Fruit fly (Drosophila melanogaster) whole organism, embryonic: ENCODE measurements around the gene Rab8.

Source experiments
- CG12219 ChIP-seq: fragments of 200-800 bp; sonication (Bioruptor generic); optimal IDR thresholded peaks from 3 replicates; lab custom pipeline; 2018; ENCODE audit warnings: missing biosample characterization, mild to moderate bottlenecking, missing genetic modification characterization
- CG15011 ChIP-seq: fragments of 200-800 bp; sonication (Bioruptor generic); optimal IDR thresholded peaks from 3 replicates; lab custom pipeline; 2018; ENCODE audit warnings: missing biosample characterization, mild to moderate bottlenecking, missing genetic modification characterization
- CG2199 ChIP-seq: fragments of 200-800 bp; sonication (Bioruptor generic); IDR thresholded peaks from 3 replicates; pipeline ENCODE4 v1.3.6; 2022; ENCODE audit warnings: missing biosample characterization, missing genetic modification characterization
- CG43689 ChIP-seq: fragments of 200-800 bp; sonication (Bioruptor generic); IDR thresholded peaks from 2 replicates; pipeline ENCODE4 v1.3.6; 2022; ENCODE audit warnings: missing biosample characterization, missing genetic modification characterization
- CG7963 ChIP-seq: fragments of 200-800 bp; sonication (Bioruptor generic); IDR thresholded peaks from 3 replicates; pipeline ENCODE4 v1.3.6; 2022; ENCODE audit warnings: missing biosample characterization, missing genetic modification characterization; ENCODE audit not compliant: partially characterized antibody
- CTCF ChIP-seq: fragments of 200-800 bp; sonication (Bioruptor generic); optimal IDR thresholded peaks from 2 replicates; lab custom pipeline; 2017; ENCODE audit warnings: missing biosample characterization, mild to moderate bottlenecking, missing genetic modification characterization, moderate library complexity
- Dbx ChIP-seq: fragments of 200-800 bp; sonication (Bioruptor generic); IDR thresholded peaks from 3 replicates; pipeline ENCODE4 v1.3.6; 2022; ENCODE audit warnings: missing biosample characterization, missing genetic modification characterization
- Max ChIP-seq: fragments of 200-800 bp; sonication (Bioruptor generic); optimal IDR thresholded peaks from 2 replicates; lab custom pipeline; 2016; ENCODE audit warnings: missing biosample characterization, mild to moderate bottlenecking, missing genetic modification characterization
- NfI ChIP-seq: fragments of 200-800 bp; sonication (Bioruptor generic); optimal IDR thresholded peaks from 3 replicates; lab custom pipeline; 2018; ENCODE audit warnings: missing biosample characterization, mild to moderate bottlenecking, missing genetic modification characterization, moderate library complexity
- odd ChIP-seq: fragments of 200-800 bp; sonication (Bioruptor generic); optimal IDR thresholded peaks from 2 replicates; lab custom pipeline; 2017; ENCODE audit warnings: missing biosample characterization, mild to moderate bottlenecking, missing genetic modification characterization
- pb ChIP-seq: fragments of 200-800 bp; sonication (Bioruptor generic); optimal IDR thresholded peaks from 3 replicates; lab custom pipeline; 2016; ENCODE audit warnings: missing biosample characterization, missing genetic modification characterization
- sisA ChIP-seq: fragments of 200-800 bp; sonication (Bioruptor generic); IDR thresholded peaks from 2 replicates; pipeline ENCODE4 v1.3.6; 2022; ENCODE audit warnings: missing biosample characterization, missing genetic modification characterization
- tx ChIP-seq: fragments of 200-800 bp; sonication (Bioruptor generic); optimal IDR thresholded peaks from 2 replicates; lab custom pipeline; 2016; ENCODE audit warnings: missing biosample characterization, missing genetic modification characterization

DNA sequence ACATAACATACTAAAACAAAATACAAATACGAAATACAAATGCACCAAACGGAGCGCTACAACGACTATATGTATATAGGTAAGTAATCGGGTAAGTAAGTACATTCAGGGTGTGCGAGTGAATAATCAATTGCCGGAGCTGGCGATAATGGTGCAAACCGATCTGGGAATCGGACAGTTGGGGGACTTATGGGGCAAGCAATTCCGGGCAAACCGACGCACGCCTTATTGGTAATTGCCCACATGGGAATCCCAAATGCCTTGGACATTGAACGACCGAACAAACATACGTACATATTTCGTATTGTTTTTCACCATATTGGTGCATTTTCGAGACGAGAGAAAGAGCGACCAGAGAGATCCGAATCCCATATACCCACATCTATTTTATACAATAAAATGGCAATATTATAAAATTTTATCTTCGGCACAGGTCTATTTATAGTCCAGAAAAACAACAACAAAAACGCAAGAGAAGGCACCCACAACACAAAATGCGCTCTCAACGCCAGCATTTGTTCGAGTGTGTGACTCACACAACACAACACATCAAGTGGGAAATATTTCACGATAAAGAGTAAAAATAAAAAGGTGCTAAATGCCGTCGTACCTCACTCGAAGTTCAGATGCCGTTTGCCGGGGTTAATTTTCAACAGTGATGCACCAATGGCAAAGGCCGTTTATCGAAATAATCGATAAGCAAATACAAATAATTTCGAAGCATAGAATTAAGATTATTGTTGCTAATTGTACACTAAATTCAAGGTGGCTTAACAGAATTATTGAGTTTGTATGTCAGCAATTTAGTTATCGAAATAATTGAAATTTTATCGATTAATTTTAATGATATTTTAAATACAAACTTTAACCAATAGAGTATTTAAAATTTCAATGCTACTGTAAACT, 29.6 kb upstream of the Rab8 start:
- TF ChIP-seq Dbx (no peak), tx (GFP tag; lab: Kevin White, UChicago) (no peak), CTCF (no peak), odd (GFP tag; lab: Kevin White, UChicago) (no peak), pb (GFP tag; lab: Kevin White, UChicago) (no peak), CG7963 (no peak), CG43689 (GFP tag; lab: Robert Waterston, UW) (no peak), CG12219 (no peak), NfI (GFP tag; lab: Kevin White, UChicago) (no peak), CG15011 (GFP tag; lab: Kevin White, UChicago) (no peak), Max (no peak), sisA (GFP tag; lab: Robert Waterston, UW) (no peak), CG2199 (GFP tag; lab: Robert Waterston, UW) (peak; percentile 71; the same call in 2 of the 3 replicates)
